Worm (Caenorhabditis elegans) whole organism, L1 larva: ENCODE measurements around the gene nsun-5.
A peak's percentile ranks its signal among the peaks of the same experiment; 100 is the strongest.

Experiments
- C16A3.4 ChIP-seq: fragments of 150-350 bp; optimal IDR thresholded peaks from 2 replicates; lab custom pipeline; 2014; ENCODE audit warnings: missing biosample characterization, missing genetic modification characterization
- C34B4.2 ChIP-seq: sonication (generic microtip); optimal IDR thresholded peaks from 2 replicates; lab custom pipeline; 2017; ENCODE audit warnings: mild to moderate bottlenecking, missing genetic modification characterization, missing compliant biosample characterization
- Y116A8C.19 ChIP-seq: sonication (generic microtip); optimal IDR thresholded peaks from 2 replicates; lab custom pipeline; 2016; ENCODE audit warnings: missing compliant biosample characterization, missing genetic modification characterization, borderline replicate concordance
- aha-1 ChIP-seq: fragments of 150-350 bp; optimal IDR thresholded peaks from 2 replicates; lab custom pipeline; 2014; ENCODE audit warnings: missing biosample characterization, missing genetic modification characterization
- alr-1 ChIP-seq: fragments of 200-800 bp; sonication (Bioruptor generic); optimal IDR thresholded peaks from 2 replicates; lab custom pipeline; 2018; ENCODE audit warnings: borderline replicate concordance, mild to moderate bottlenecking, missing genetic modification characterization, missing compliant biosample characterization
- aly-2 ChIP-seq: fragments of 150-350 bp; optimal IDR thresholded peaks from 2 replicates; lab custom pipeline; 2014; ENCODE audit warnings: missing biosample characterization, missing genetic modification characterization
- ceh-63 ChIP-seq: fragments of 200-800 bp; sonication (Bioruptor generic); optimal IDR thresholded peaks from 2 replicates; lab custom pipeline; 2018; ENCODE audit warnings: mild to moderate bottlenecking, missing genetic modification characterization, missing compliant biosample characterization
- ceh-8 ChIP-seq: fragments of 200-800 bp; sonication (Bioruptor generic); optimal IDR thresholded peaks from 2 replicates; lab custom pipeline; 2018; ENCODE audit warnings: mild to moderate bottlenecking, missing genetic modification characterization, moderate library complexity, missing compliant biosample characterization
- ceh-88 ChIP-seq: fragments of 200-800 bp; sonication (Bioruptor generic); IDR thresholded peaks from 2 replicates; pipeline ENCODE4 v1.3.6; 2022; ENCODE audit warnings: missing genetic modification characterization, missing compliant biosample characterization
- dpl-1 ChIP-seq, 3 experiments: fragments of 150-350 bp in 2 of 3; sonication (generic microtip) in 1 of 3; optimal IDR thresholded peaks; 2 replicates each; lab custom pipeline; 2014 to 2017; ENCODE audit warnings: missing biosample characterization in 3 of 3, missing genetic modification characterization in 3 of 3, missing genetic modification reagents in 3 of 3
- egl-27 ChIP-seq, 2 experiments: fragments of 150-350 bp in 1 of 2; sonication (generic microtip); optimal IDR thresholded peaks; 3 replicates each; lab custom pipeline; 2017 to 2018; ENCODE audit warnings: missing biosample characterization in 2 of 2, missing genetic modification characterization in 2 of 2, missing genetic modification reagents in 2 of 2
- elt-3 ChIP-seq, 6 experiments: fragments of 150-350 bp in 1 of 6; sonication (generic microtip); optimal IDR thresholded peaks; 2 replicates each; lab custom pipeline; 2017 to 2018; ENCODE audit warnings: missing biosample characterization in 6 of 6, missing genetic modification characterization in 6 of 6, inconsistent platforms in 1 of 6
- fkh-4 ChIP-seq: sonication (generic microtip); optimal IDR thresholded peaks from 2 replicates; lab custom pipeline; 2016; ENCODE audit warnings: missing compliant biosample characterization, missing genetic modification characterization, borderline replicate concordance
- fkh-8 ChIP-seq: sonication (generic microtip); optimal IDR thresholded peaks from 2 replicates; lab custom pipeline; 2016; ENCODE audit warnings: mild to moderate bottlenecking, missing genetic modification characterization, missing compliant biosample characterization
- fos-1 ChIP-seq: fragments of 150-350 bp; optimal IDR thresholded peaks from 2 replicates; lab custom pipeline; 2014; ENCODE audit warnings: missing biosample characterization, missing genetic modification characterization
- grh-1 ChIP-seq: fragments of 200-800 bp; sonication (Bioruptor generic); IDR thresholded peaks from 2 replicates; pipeline ENCODE4 v1.3.6; 2022; ENCODE audit warnings: missing genetic modification reagents, missing genetic modification characterization, missing compliant biosample characterization
- hlh-4 ChIP-seq: sonication (generic microtip); optimal IDR thresholded peaks from 2 replicates; lab custom pipeline; 2016; ENCODE audit warnings: mild to moderate bottlenecking, missing genetic modification characterization, missing compliant biosample characterization
- hpl-2 ChIP-seq: fragments of 150-350 bp; optimal IDR thresholded peaks from 2 replicates; lab custom pipeline; 2014; ENCODE audit warnings: missing biosample characterization, missing genetic modification reagents, missing genetic modification characterization
- irx-1 ChIP-seq: sonication (generic microtip); optimal IDR thresholded peaks from 2 replicates; lab custom pipeline; 2016; ENCODE audit warnings: missing genetic modification characterization, missing compliant biosample characterization
- lin-15B ChIP-seq: fragments of 150-350 bp; sonication (generic microtip); optimal IDR thresholded peaks from 3 replicates; lab custom pipeline; 2014; ENCODE audit warnings: missing biosample characterization, missing genetic modification characterization
- lin-35 ChIP-seq, 2 experiments: fragments of 150-350 bp; optimal IDR thresholded peaks; 2 replicates each; lab custom pipeline; 2014; ENCODE audit warnings: missing biosample characterization in 2 of 2, missing genetic modification characterization in 2 of 2, missing genetic modification reagents in 2 of 2
- lin-39 ChIP-seq: fragments of 150-350 bp; optimal IDR thresholded peaks from 2 replicates; lab custom pipeline; 2014; ENCODE audit warnings: missing biosample characterization, missing genetic modification reagents, missing genetic modification characterization
- lsy-2 ChIP-seq, 2 experiments: fragments of 150-350 bp; optimal IDR thresholded peaks; 2 replicates each; lab custom pipeline; 2014; ENCODE audit warnings: missing biosample characterization in 2 of 2, missing genetic modification characterization in 2 of 2
- mdl-1 ChIP-seq, 2 experiments: fragments of 150-350 bp; optimal IDR thresholded peaks; 2 replicates each; lab custom pipeline; 2014 to 2017; ENCODE audit warnings: missing biosample characterization in 2 of 2, missing genetic modification characterization in 2 of 2, inconsistent platforms in 1 of 2
- mep-1 ChIP-seq: fragments of 150-350 bp; optimal IDR thresholded peaks from 2 replicates; lab custom pipeline; 2014; ENCODE audit warnings: missing biosample characterization, missing genetic modification characterization
- nhr-12 ChIP-seq: sonication (generic microtip); optimal IDR thresholded peaks from 2 replicates; lab custom pipeline; 2017; ENCODE audit warnings: missing biosample characterization, missing genetic modification characterization
- nhr-19 ChIP-seq: fragments of 200-800 bp; sonication (Bioruptor generic); conservative IDR thresholded peaks from 2 replicates; pipeline ENCODE4 v1.3.6; 2022; ENCODE audit warnings: missing genetic modification characterization, missing compliant biosample characterization
- nhr-20 ChIP-seq: sonication (generic microtip); optimal IDR thresholded peaks from 2 replicates; lab custom pipeline; 2016; ENCODE audit warnings: mild to moderate bottlenecking, missing genetic modification characterization, missing compliant biosample characterization
- nhr-237 ChIP-seq: fragments of 150-350 bp; optimal IDR thresholded peaks from 2 replicates; lab custom pipeline; 2014; ENCODE audit warnings: missing biosample characterization, missing genetic modification characterization
- nhr-28 ChIP-seq: fragments of 150-350 bp; optimal IDR thresholded peaks from 2 replicates; lab custom pipeline; 2014; ENCODE audit warnings: missing biosample characterization, missing genetic modification characterization
- nhr-71 ChIP-seq: sonication (generic microtip); optimal IDR thresholded peaks from 2 replicates; lab custom pipeline; 2016; ENCODE audit warnings: mild to moderate bottlenecking, missing genetic modification characterization, moderate library complexity, missing compliant biosample characterization
- nhr-77 ChIP-seq: fragments of 150-350 bp; optimal IDR thresholded peaks from 2 replicates; lab custom pipeline; 2014; ENCODE audit warnings: missing biosample characterization, missing genetic modification characterization
- nhr-85 ChIP-seq: sonication (generic microtip); peaks from one replicate; lab custom pipeline; 2016; ENCODE audit warnings: missing genetic modification characterization, inconsistent platforms, missing compliant biosample characterization
- nhr-90 ChIP-seq: sonication (generic microtip); optimal IDR thresholded peaks from 2 replicates; lab custom pipeline; 2016; ENCODE audit warnings: mild to moderate bottlenecking, missing genetic modification characterization, missing compliant biosample characterization; ENCODE audit not compliant: poor library complexity
- pax-3 ChIP-seq: fragments of 200-800 bp; sonication (Bioruptor generic); optimal IDR thresholded peaks from 2 replicates; lab custom pipeline; 2018; ENCODE audit warnings: mild to moderate bottlenecking, missing genetic modification characterization, moderate library complexity, missing compliant biosample characterization
- pqm-1 ChIP-seq: sonication (generic microtip); optimal IDR thresholded peaks from 3 replicates; lab custom pipeline; 2017; ENCODE audit warnings: missing biosample characterization, missing genetic modification characterization
- rnt-1 ChIP-seq: sonication (generic microtip); optimal IDR thresholded peaks from 2 replicates; lab custom pipeline; 2016; ENCODE audit warnings: mild to moderate bottlenecking, missing genetic modification characterization, moderate library complexity, missing compliant biosample characterization
- skn-1 ChIP-seq: fragments of 150-350 bp; optimal IDR thresholded peaks from 2 replicates; lab custom pipeline; 2014; ENCODE audit warnings: missing biosample characterization, missing genetic modification characterization
- sptf-1 ChIP-seq: fragments of 150-350 bp; optimal IDR thresholded peaks from 2 replicates; lab custom pipeline; 2014; ENCODE audit warnings: missing biosample characterization, missing genetic modification characterization
- swsn-7 ChIP-seq: sonication (generic microtip); optimal IDR thresholded peaks from 2 replicates; lab custom pipeline; 2016; ENCODE audit warnings: missing genetic modification characterization, missing compliant biosample characterization
- tbx-2 ChIP-seq: sonication (generic microtip); optimal IDR thresholded peaks from 2 replicates; lab custom pipeline; 2016; ENCODE audit warnings: missing genetic modification characterization, missing compliant biosample characterization
- unc-30 ChIP-seq: sonication (generic microtip); optimal IDR thresholded peaks from 2 replicates; lab custom pipeline; 2017; ENCODE audit warnings: missing biosample characterization, missing genetic modification characterization
- unc-98 ChIP-seq: fragments of 200-800 bp; sonication (Bioruptor generic); IDR thresholded peaks from 2 replicates; pipeline ENCODE4 v1.3.6; 2022; ENCODE audit warnings: missing genetic modification characterization, missing compliant biosample characterization
- zip-4 ChIP-seq: fragments of 200-800 bp; sonication (Bioruptor generic); optimal IDR thresholded peaks from 2 replicates; lab custom pipeline; 2018; ENCODE audit warnings: mild to moderate bottlenecking, missing genetic modification characterization, moderate library complexity, missing compliant biosample characterization
- ztf-11 ChIP-seq, 2 experiments: sonication (generic microtip); optimal IDR thresholded peaks; 2 replicates each; lab custom pipeline; 2016 to 2017; ENCODE audit warnings: missing genetic modification characterization in 2 of 2, missing biosample characterization in 1 of 2, missing compliant biosample characterization in 1 of 2
- ztf-4 ChIP-seq: fragments of 150-350 bp; optimal IDR thresholded peaks from 2 replicates; lab custom pipeline; 2014; ENCODE audit warnings: missing biosample characterization, missing genetic modification characterization

Gene nsun-5

ce11 chrII:15025599-15026164 is 56.3 kb downstream of the nsun-5 start, which contains the start of gene cmtr-1 (continued):
- TF ChIP-seq hlh-4 (peak; percentile 27), lin-15B (tag; lab: Kevin White, UChicago) (peak; percentile 91), irx-1 (tag; lab: Kevin White, UChicago) (peak; percentile 96), zip-4 (peak; percentile 91), egl-27 (tag; optimal IDR thresholded peaks at IDR 0.05; lab: Kevin White, UChicago) (peak; percentile 7 to 59), alr-1 (tag; lab: Kevin White, UChicago) (no peak), tbx-2 (tag; lab: Kevin White, UChicago) (peak; percentile 98), grh-1 (GFP tag; lab: Robert Waterston, UW) (peak; percentile 96), ztf-11 (tag; optimal IDR thresholded peaks at IDR 0.05; lab: Kevin White, UChicago) (peak; percentile 38 to 97), elt-3 (tag; optimal IDR thresholded peaks at IDR 0.05; lab: Kevin White, UChicago) (peak; percentile 13 to 94 (median 72)), unc-30 (no peak), aly-2 (peak; percentile 90), unc-98 (peak; percentile 70), lin-39 (tag; lab: Kevin White, UChicago) (peak; percentile 95), C34B4.2 (tag; lab: Kevin White, UChicago) (peak; percentile 86), mdl-1 (tag; optimal IDR thresholded peaks at IDR 0.05; lab: Kevin White, UChicago) (peak; percentile 57 to 88), lin-35 (GFP tag; optimal IDR thresholded peaks at IDR 0.05; lab: Kevin White, UChicago) (peak; percentile 93), fkh-8 (peak; percentile 97), fos-1 (peak; percentile 94), ceh-88 (GFP tag; lab: Robert Waterston, UW) (peak; percentile 93), ceh-8 (GFP tag; lab: Kevin White, UChicago) (peak; percentile 95), pax-3 (tag; lab: Kevin White, UChicago) (peak; percentile 94), hpl-2 (peak; percentile 92), ceh-63 (GFP tag; lab: Kevin White, UChicago) (peak; percentile 89), rnt-1 (tag; lab: Kevin White, UChicago) (peak; percentile 97), nhr-85 (tag; lab: Kevin White, UChicago) (peak; percentile 99), lsy-2 (tag; optimal IDR thresholded peaks at IDR 0.05; lab: Kevin White, UChicago) (peak; percentile 92 to 96), nhr-77 (tag; lab: Kevin White, UChicago) (peak; percentile 99), aha-1 (tag; lab: Kevin White, UChicago) (peak; percentile 69), nhr-12 (tag; lab: Kevin White, UChicago) (peak; percentile 48), nhr-71 (peak; percentile 99), nhr-237 (peak; percentile 81), swsn-7 (tag; lab: Kevin White, UChicago) (peak; percentile 99), fkh-4 (tag; lab: Kevin White, UChicago) (peak; percentile 85), pqm-1 (tag; lab: Kevin White, UChicago) (no peak), ztf-4 (peak; percentile 97), nhr-20 (tag; lab: Kevin White, UChicago) (peak; percentile 99), skn-1 (tag; lab: Kevin White, UChicago) (peak; percentile 85), mep-1 (tag; lab: Kevin White, UChicago) (peak; percentile 94), sptf-1 (no peak), nhr-90 (peak; percentile 100), nhr-19 (GFP tag; lab: Robert Waterston, UW) (peak; percentile 99), nhr-28 (tag; lab: Kevin White, UChicago) (no peak), dpl-1 (GFP tag; optimal IDR thresholded peaks at IDR 0.05; lab: Kevin White, UChicago) (peak; percentile 85 to 91 (median 89)), C16A3.4 (tag; lab: Kevin White, UChicago) (peak; percentile 96), Y116A8C.19 (peak; percentile 66)
